Fruit fly (Drosophila melanogaster): ENCODE results near the gene Cyp313a3.

The Cyp313a3 gene

dm6 chr3R:12251534-12251933, 12.5 kb upstream of the Cyp313a3 start:
- TF ChIP-seq Ets98B (GFP tag; IDR thresholded peaks at IDR 0.05) = no peak
- TF ChIP-seq fd96Ca (GFP tag; IDR thresholded peaks at IDR 0.05) = no peak
- TF ChIP-seq CG32121 (GFP tag; IDR thresholded peaks at IDR 0.05) = no peak
- no peak for TF ChIP-seq CG4496 (GFP tag; IDR thresholded peaks at IDR 0.05)
- no peak for TF ChIP-seq CG8301 (tag; optimal IDR thresholded peaks at IDR 0.05)
- no peak for TF ChIP-seq Snoo (tag; optimal IDR thresholded peaks at IDR 0.05)
- no peak for TF ChIP-seq EcR (GFP tag; optimal IDR thresholded peaks at IDR 0.05)
- TF ChIP-seq CG12605 (GFP tag; IDR thresholded peaks at IDR 0.05) = no peak
- no peak for TF ChIP-seq CG15710 (tag; optimal IDR thresholded peaks at IDR 0.05)
- no peak for TF ChIP-seq CG17806 (tag; optimal IDR thresholded peaks at IDR 0.05)

- TF ChIP-seq Ets98B (GFP tag; IDR thresholded peaks at IDR 0.05) (no peak), CG34367 (tag; optimal IDR thresholded peaks at IDR 0.05) (no peak), Snoo (tag; optimal IDR thresholded peaks at IDR 0.05) (no peak), CG32121 (GFP tag; IDR thresholded peaks at IDR 0.05) (no peak), rn (GFP tag; IDR thresholded peaks at IDR 0.05) (no peak), Pif1B (GFP tag; optimal IDR thresholded peaks at IDR 0.05) (no peak), CG12605 (GFP tag; IDR thresholded peaks at IDR 0.05) (no peak), CG9948 (tag; optimal IDR thresholded peaks at IDR 0.05) (no peak), Pif1A (GFP tag; optimal IDR thresholded peaks at IDR 0.05) (no peak), CG10348 (GFP tag; IDR thresholded peaks at IDR 0.05) (no peak), gl (tag; optimal IDR thresholded peaks at IDR 0.05) (no peak)
Measured at dm6 chr3R:12250204-12250603, 11.1 kb upstream of the Cyp313a3 start.

dm6 chr3R:12248243-12248642, 9.2 kb upstream of the Cyp313a3 start:
- TF ChIP-seq CG17806 (tag; optimal IDR thresholded peaks at IDR 0.05) = no peak

- peak; percentile 16 for TF ChIP-seq CG13204 (GFP tag; optimal IDR thresholded peaks at IDR 0.05)
- TF ChIP-seq fd96Ca (GFP tag; IDR thresholded peaks at IDR 0.05) = peak; percentile 52; the same call in 1 of the 3 replicates
- TF ChIP-seq rn (GFP tag; IDR thresholded peaks at IDR 0.05) = no peak
- no peak for TF ChIP-seq CG14655 (GFP tag; optimal IDR thresholded peaks at IDR 0.05)
- TF ChIP-seq CG4496 (GFP tag; IDR thresholded peaks at IDR 0.05) = peak; percentile 31; the same call in 1 of the 3 replicates
Measured at dm6 chr3R:12244468-12245060, 5.5 kb upstream of the Cyp313a3 start.

dm6 chr3R:12236804-12237203, 2.3 kb downstream of the Cyp313a3 start, which contains the start of gene Cyp313a2:
TSS of gene Cyp313a2 (minus strand) at chr3R:12236904.
- no peak for TF ChIP-seq CG34367 (tag; optimal IDR thresholded peaks at IDR 0.05)
- no peak for TF ChIP-seq D1 (tag; optimal IDR thresholded peaks at IDR 0.05)
- TF ChIP-seq Pif1A (GFP tag; optimal IDR thresholded peaks at IDR 0.05) = no peak
- no peak for TF ChIP-seq CG32121 (GFP tag; IDR thresholded peaks at IDR 0.05)
- no peak for TF ChIP-seq CG8159 (tag; optimal IDR thresholded peaks at IDR 0.05)
- no peak for TF ChIP-seq CG9948 (tag; optimal IDR thresholded peaks at IDR 0.05)
- TF ChIP-seq Ets98B (GFP tag; IDR thresholded peaks at IDR 0.05) = no peak
- TF ChIP-seq CG17806 (tag; optimal IDR thresholded peaks at IDR 0.05) = no peak
- TF ChIP-seq CG13204 (GFP tag; optimal IDR thresholded peaks at IDR 0.05) = no peak
- TF ChIP-seq CG15710 (tag; optimal IDR thresholded peaks at IDR 0.05) = no peak
- TF ChIP-seq gl (tag; optimal IDR thresholded peaks at IDR 0.05) = no peak
- TF ChIP-seq rn (GFP tag; IDR thresholded peaks at IDR 0.05) = no peak
- no peak for TF ChIP-seq CG10348 (GFP tag; IDR thresholded peaks at IDR 0.05)
- no peak for TF ChIP-seq CG8301 (tag; optimal IDR thresholded peaks at IDR 0.05)
- no peak for TF ChIP-seq Pif1B (GFP tag; optimal IDR thresholded peaks at IDR 0.05)
- no peak for TF ChIP-seq fd96Ca (GFP tag; IDR thresholded peaks at IDR 0.05)
- TF ChIP-seq CG4496 (GFP tag; IDR thresholded peaks at IDR 0.05) = no peak
- no peak for TF ChIP-seq EcR (GFP tag; optimal IDR thresholded peaks at IDR 0.05)

dm6 chr3R:12234584-12234983, 4.5 kb downstream of the Cyp313a3 start, which contains the start of gene Cyp313a5:
TSS of gene Cyp313a5 (minus strand) at chr3R:12234684.
- no peak for TF ChIP-seq Ets98B (GFP tag; IDR thresholded peaks at IDR 0.05)
- TF ChIP-seq CG14655 (GFP tag; optimal IDR thresholded peaks at IDR 0.05) = no peak
- TF ChIP-seq CG15710 (tag; optimal IDR thresholded peaks at IDR 0.05) = no peak
- TF ChIP-seq CG8159 (tag; optimal IDR thresholded peaks at IDR 0.05) = no peak
- TF ChIP-seq CG8301 (tag; optimal IDR thresholded peaks at IDR 0.05) = no peak
- no peak for TF ChIP-seq rn (GFP tag; IDR thresholded peaks at IDR 0.05)
- TF ChIP-seq CG12605 (GFP tag; IDR thresholded peaks at IDR 0.05) = no peak
- no peak for TF ChIP-seq Pif1A (GFP tag; optimal IDR thresholded peaks at IDR 0.05)
- TF ChIP-seq gl (tag; optimal IDR thresholded peaks at IDR 0.05) = no peak

dm6 chr3R:12232629-12233028, 6.4 kb downstream of the Cyp313a3 start, which contains the start of gene Pglym87:
TSS of gene Pglym87 (minus strand) at chr3R:12232729.
- TF ChIP-seq CG34367 (tag; optimal IDR thresholded peaks at IDR 0.05) = no peak
- TF ChIP-seq CG14655 (GFP tag; optimal IDR thresholded peaks at IDR 0.05) = no peak
- TF ChIP-seq CG4496 (GFP tag; IDR thresholded peaks at IDR 0.05) = no peak
- TF ChIP-seq CG8301 (tag; optimal IDR thresholded peaks at IDR 0.05) = no peak
- no peak for TF ChIP-seq CG8159 (tag; optimal IDR thresholded peaks at IDR 0.05)
- no peak for TF ChIP-seq CG17806 (tag; optimal IDR thresholded peaks at IDR 0.05)
- TF ChIP-seq fd96Ca (GFP tag; IDR thresholded peaks at IDR 0.05) = no peak
- TF ChIP-seq Ets98B (GFP tag; IDR thresholded peaks at IDR 0.05) = no peak
- TF ChIP-seq CG15710 (tag; optimal IDR thresholded peaks at IDR 0.05) = no peak
- TF ChIP-seq rn (GFP tag; IDR thresholded peaks at IDR 0.05) = no peak
- no peak for TF ChIP-seq gl (tag; optimal IDR thresholded peaks at IDR 0.05)
- TF ChIP-seq EcR (GFP tag; optimal IDR thresholded peaks at IDR 0.05) = no peak
- no peak for TF ChIP-seq CG9948 (tag; optimal IDR thresholded peaks at IDR 0.05)
- no peak for TF ChIP-seq CG10348 (GFP tag; IDR thresholded peaks at IDR 0.05)
- TF ChIP-seq CG13204 (GFP tag; optimal IDR thresholded peaks at IDR 0.05) = no peak
- no peak for TF ChIP-seq CG12605 (GFP tag; IDR thresholded peaks at IDR 0.05)
- TF ChIP-seq Pif1B (GFP tag; optimal IDR thresholded peaks at IDR 0.05) = no peak
- no peak for TF ChIP-seq D1 (tag; optimal IDR thresholded peaks at IDR 0.05)
- TF ChIP-seq CG32121 (GFP tag; IDR thresholded peaks at IDR 0.05) = no peak
- TF ChIP-seq Snoo (tag; optimal IDR thresholded peaks at IDR 0.05) = no peak
